Worm (Caenorhabditis elegans): Measurements from ENCODE around the gene apc-11.

- TF ChIP-seq dao-5 (tag; optimal IDR thresholded peaks at IDR 0.05), result no peak
- TF ChIP-seq him-1 (tag; optimal IDR thresholded peaks at IDR 0.05), result no peak
- TF ChIP-seq W03F9.2 (tag; optimal IDR thresholded peaks at IDR 0.05), result peak; percentile 48
Measured at ce11 chrIII:4578385-4578903, 15.8 kb downstream of the apc-11 start, which contains the start of the genes sel-5 and wdr-48.

Measured in whole organism, L4/young adult.